Worm (Caenorhabditis elegans) whole organism, dauer: Measurements from ENCODE around the gene lap-2.

Experiments
- unc-62 ChIP-seq: sonication (generic microtip); optimal IDR thresholded peaks from 2 replicates; lab custom pipeline; 2017; ENCODE audit warnings: missing biosample characterization, missing genetic modification reagents, missing genetic modification characterization

Gene lap-2

ce11 chrV:13053635-13054034 lies 10.1 kb downstream of the lap-2 start, which contains the start of gene srr-1:
TSS of gene srr-1 (minus strand) at chrV:13053735.
- TF ChIP-seq unc-62 (GFP tag; lab: Kevin White, UChicago) = no peak

- no peak for TF ChIP-seq unc-62 (GFP tag; lab: Kevin White, UChicago)
Observed at ce11 chrV:13061836-13062235, 18.3 kb downstream of the lap-2 start, which contains the start of gene F42E8.1. TSS of gene F42E8.1 (plus strand) at chrV:13062136.

ce11 chrV:13063402-13063801 lies 19.9 kb downstream of the lap-2 start:
- no peak for TF ChIP-seq unc-62 (GFP tag; lab: Kevin White, UChicago)

- TF ChIP-seq unc-62 (GFP tag; lab: Kevin White, UChicago) = no peak
Observed at ce11 chrV:13064164-13064563, 20.7 kb downstream of the lap-2 start.

ce11 chrV:13070278-13070677 lies 26.8 kb downstream of the lap-2 start:
- TF ChIP-seq unc-62 (GFP tag; lab: Kevin White, UChicago) = no peak

ce11 chrV:13071052-13071451 lies 27.5 kb downstream of the lap-2 start, which contains the start of gene C34B4.3:
TSS of gene C34B4.3 (minus strand) at chrV:13071152.
- no peak for TF ChIP-seq unc-62 (GFP tag; lab: Kevin White, UChicago)

ce11 chrV:13073145-13073544 lies 29.6 kb downstream of the lap-2 start:
- no peak for TF ChIP-seq unc-62 (GFP tag; lab: Kevin White, UChicago)

ce11 chrV:13074148-13074547 lies 30.6 kb downstream of the lap-2 start:
- no peak for TF ChIP-seq unc-62 (GFP tag; lab: Kevin White, UChicago)

- no peak for TF ChIP-seq unc-62 (GFP tag; lab: Kevin White, UChicago)
Observed at ce11 chrV:13075432-13075831, 31.9 kb downstream of the lap-2 start.

- no peak for TF ChIP-seq unc-62 (GFP tag; lab: Kevin White, UChicago)
Observed at ce11 chrV:13081197-13081747, 37.8 kb downstream of the lap-2 start.

ce11 chrV:13082442-13083126 lies 39.1 kb downstream of the lap-2 start, which contains the start of gene C34B4.2:
TSS of gene C34B4.2 (plus strand) at chrV:13083055.
- TF ChIP-seq unc-62 (GFP tag; lab: Kevin White, UChicago) = no peak

- no peak for TF ChIP-seq unc-62 (GFP tag; lab: Kevin White, UChicago)
Observed at ce11 chrV:13083751-13084672, 40.5 kb downstream of the lap-2 start.

- TF ChIP-seq unc-62 (GFP tag; lab: Kevin White, UChicago) = no peak
Observed at ce11 chrV:13085227-13085640, 41.7 kb downstream of the lap-2 start.

- TF ChIP-seq unc-62 (GFP tag; lab: Kevin White, UChicago) = no peak
Observed at ce11 chrV:13085917-13086552, 42.5 kb downstream of the lap-2 start.

- no peak for TF ChIP-seq unc-62 (GFP tag; lab: Kevin White, UChicago)
Observed at ce11 chrV:13088485-13088884, 45.0 kb downstream of the lap-2 start.
